Fruit fly (Drosophila melanogaster): ENCODE data around the gene Scamp.

Scamp gene

DNA sequence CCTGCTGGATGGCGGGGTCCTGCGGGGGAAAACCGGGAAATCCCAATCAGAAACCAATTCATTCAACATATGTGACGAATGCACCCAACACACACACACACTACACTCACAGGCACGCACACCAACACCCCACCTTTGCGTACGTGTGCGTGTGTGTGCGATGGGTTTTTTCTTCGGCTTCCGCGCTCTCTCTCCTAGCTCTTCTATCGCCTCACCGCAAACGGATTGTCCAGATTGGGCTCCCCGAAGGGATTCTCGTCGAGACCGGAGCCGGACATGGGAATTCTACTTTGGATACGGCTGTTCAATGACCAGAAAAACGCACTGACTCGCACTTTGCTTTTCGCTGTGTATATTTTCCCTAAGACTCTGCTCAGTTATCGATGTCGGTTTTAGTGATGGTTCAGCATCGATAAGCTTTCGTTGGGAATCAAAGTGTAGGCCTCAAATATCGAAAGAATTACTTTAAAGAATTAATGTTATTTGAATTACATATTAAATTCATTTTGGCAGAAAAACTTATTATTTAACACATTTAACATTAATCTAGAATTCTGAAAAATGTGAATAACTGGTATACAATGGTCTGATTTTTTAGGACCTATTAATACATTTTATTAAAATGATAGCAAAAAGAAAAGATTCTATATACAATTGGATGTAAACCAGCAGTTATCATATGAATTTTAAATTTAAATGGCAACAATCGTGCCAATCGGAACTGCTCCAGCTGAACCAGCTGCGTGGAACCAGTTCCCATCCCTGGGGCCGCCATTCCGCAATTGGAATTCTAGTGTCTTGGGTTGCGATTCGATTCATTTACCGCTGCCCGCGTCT lies at the start of gene Scamp, which contains the start of gene Ahcy:
TSS of gene Scamp (minus strand) at position 394 of the 837 bp plus-strand sequence.
TSS of gene Ahcy (plus strand) at position 772 of the 837 bp plus-strand sequence.
- TF ChIP-seq tj (GFP tag; optimal IDR thresholded peaks at IDR 0.05) (no peak), cnc (optimal IDR thresholded peaks at IDR 0.05) (peak in 1 of 2 experiments; percentile 35), Hr96 (GFP tag; optimal IDR thresholded peaks at IDR 0.05) (peak; percentile 31), CG7101 (tag; optimal IDR thresholded peaks at IDR 0.05) (peak; percentile 11), toe (GFP tag; optimal IDR thresholded peaks at IDR 0.05) (peak; percentile 23), Mnt (GFP tag; optimal IDR thresholded peaks at IDR 0.05) (no peak), Crg-1 (GFP tag; optimal IDR thresholded peaks at IDR 0.05) (peak; percentile 11), CG11617 (GFP tag; optimal IDR thresholded peaks at IDR 0.05) (peak; percentile 37), pad (GFP tag; optimal IDR thresholded peaks at IDR 0.05) (no peak), CG5204 (GFP tag; optimal IDR thresholded peaks at IDR 0.05) (peak; percentile 40), bab1 (GFP tag; optimal IDR thresholded peaks at IDR 0.05) (no peak), kay (GFP tag; ENCODE audit: borderline replicate concordance) (peak; percentile 51)

DNA sequence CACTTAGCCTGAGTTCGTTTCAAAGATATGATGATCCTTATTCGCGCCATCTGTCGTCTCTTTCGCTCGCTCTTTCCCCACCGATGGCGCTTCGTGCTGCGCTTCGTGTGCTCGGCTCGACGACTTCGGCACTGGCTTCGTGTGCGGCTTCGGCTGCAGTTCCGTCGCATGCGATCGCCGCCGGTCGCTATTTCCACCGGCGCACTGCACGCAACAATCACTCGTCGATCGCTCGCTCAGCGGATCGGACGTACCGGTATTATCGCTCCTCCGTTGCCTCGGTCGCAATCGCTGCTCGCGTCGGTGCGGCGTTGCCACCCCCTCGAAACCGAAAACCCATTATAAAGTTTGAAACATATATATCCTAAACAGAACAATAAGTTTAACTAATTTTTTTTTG lies 49.1 kb upstream of the Scamp start:
- TF ChIP-seq CG5204 (GFP tag; optimal IDR thresholded peaks at IDR 0.05) (no peak), Clk (GFP tag; optimal IDR thresholded peaks at IDR 0.05) (no peak), cic (GFP tag; optimal IDR thresholded peaks at IDR 0.05) (peak; percentile 8), CG14711 (tag; optimal IDR thresholded peaks at IDR 0.05) (no peak), bab1 (GFP tag; optimal IDR thresholded peaks at IDR 0.05) (peak; percentile 59), Crg-1 (GFP tag; optimal IDR thresholded peaks at IDR 0.05) (no peak), Mnt (GFP tag; optimal IDR thresholded peaks at IDR 0.05) (peak; percentile 73), pad (GFP tag; optimal IDR thresholded peaks at IDR 0.05) (peak; percentile 94), ovo (GFP tag; optimal IDR thresholded peaks at IDR 0.05) (no peak), tj (GFP tag; optimal IDR thresholded peaks at IDR 0.05) (peak; percentile 73), cnc (optimal IDR thresholded peaks at IDR 0.05) (no peak), toe (GFP tag; optimal IDR thresholded peaks at IDR 0.05) (no peak), CG11617 (GFP tag; optimal IDR thresholded peaks at IDR 0.05) (peak; percentile 30), CG1620 (GFP tag; optimal IDR thresholded peaks at IDR 0.05) (peak; percentile 52), CG7045 (GFP tag; optimal IDR thresholded peaks at IDR 0.05) (no peak), CG7101 (tag; optimal IDR thresholded peaks at IDR 0.05) (peak; percentile 31), CG33017 (tag; optimal IDR thresholded peaks at IDR 0.05) (no peak), CG12768 (GFP tag; optimal IDR thresholded peaks at IDR 0.05) (peak; percentile 34), kay (GFP tag; ENCODE audit: borderline replicate concordance) (no peak), Hr96 (GFP tag; optimal IDR thresholded peaks at IDR 0.05) (peak; percentile 27)

DNA sequence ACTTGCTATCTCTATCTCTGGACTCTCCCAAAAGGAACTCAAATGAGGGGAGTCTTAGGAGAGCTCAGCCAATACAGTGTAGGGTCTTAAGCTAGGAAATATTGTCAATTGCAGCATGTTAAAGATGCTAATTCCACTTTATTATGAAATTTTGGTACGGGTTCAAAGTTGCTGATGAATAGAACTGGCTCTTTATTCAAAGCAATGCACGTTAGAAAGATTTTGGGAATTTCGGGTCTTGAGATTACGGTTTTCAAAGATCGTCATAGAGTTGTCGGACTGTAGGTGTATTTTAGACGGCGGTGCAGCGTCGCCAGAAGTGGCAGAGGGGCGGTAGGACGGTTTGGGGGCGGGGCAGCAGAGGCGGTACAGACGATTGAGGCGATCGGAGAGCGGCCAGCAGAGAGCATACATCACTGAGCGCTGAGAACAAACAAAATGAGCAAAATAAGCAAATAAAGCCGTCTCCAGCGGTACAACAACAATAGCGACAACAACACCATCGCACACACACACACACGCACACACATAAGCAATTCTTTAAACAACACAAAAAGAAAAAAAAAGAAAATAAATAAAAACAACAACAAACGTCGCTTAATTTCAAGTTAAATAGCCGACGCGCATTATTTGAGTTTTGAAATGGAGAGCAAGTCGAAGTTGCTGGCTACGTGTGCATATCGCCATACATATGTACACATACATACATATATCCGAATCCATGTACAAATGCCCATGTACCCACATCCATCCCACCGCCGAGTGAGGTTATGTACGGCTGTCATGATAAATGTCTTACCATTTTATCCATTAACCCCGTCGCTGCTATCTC lies 48.0 kb upstream of the Scamp start:
- TF ChIP-seq CG5204 (GFP tag; optimal IDR thresholded peaks at IDR 0.05), result peak; percentile 3
- TF ChIP-seq CG12768 (GFP tag; optimal IDR thresholded peaks at IDR 0.05), result no peak
- peak; percentile 0 for TF ChIP-seq Crg-1 (GFP tag; optimal IDR thresholded peaks at IDR 0.05)
- peak; percentile 30 for TF ChIP-seq Hr96 (GFP tag; optimal IDR thresholded peaks at IDR 0.05)
- no peak for TF ChIP-seq kay (GFP tag; ENCODE audit: borderline replicate concordance)
- TF ChIP-seq bab1 (GFP tag; optimal IDR thresholded peaks at IDR 0.05), result no peak
- peak; percentile 58 for TF ChIP-seq CG7101 (tag; optimal IDR thresholded peaks at IDR 0.05)
- TF ChIP-seq pad (GFP tag; optimal IDR thresholded peaks at IDR 0.05), result peak; percentile 54
- TF ChIP-seq Clk (GFP tag; optimal IDR thresholded peaks at IDR 0.05), result no peak
- no peak for TF ChIP-seq cic (GFP tag; optimal IDR thresholded peaks at IDR 0.05)
- peak; percentile 96 for TF ChIP-seq tj (GFP tag; optimal IDR thresholded peaks at IDR 0.05)
- peak; percentile 17 for TF ChIP-seq CG11617 (GFP tag; optimal IDR thresholded peaks at IDR 0.05)
- no peak for TF ChIP-seq toe (GFP tag; optimal IDR thresholded peaks at IDR 0.05)
- no peak for TF ChIP-seq cnc (optimal IDR thresholded peaks at IDR 0.05)
- TF ChIP-seq ovo (GFP tag; optimal IDR thresholded peaks at IDR 0.05), result no peak
- peak; percentile 27 for TF ChIP-seq CG14711 (tag; optimal IDR thresholded peaks at IDR 0.05)
- TF ChIP-seq CG1620 (GFP tag; optimal IDR thresholded peaks at IDR 0.05), result no peak
- no peak for TF ChIP-seq CG33017 (tag; optimal IDR thresholded peaks at IDR 0.05)
- no peak for TF ChIP-seq Mnt (GFP tag; optimal IDR thresholded peaks at IDR 0.05)
- no peak for TF ChIP-seq CG7045 (GFP tag; optimal IDR thresholded peaks at IDR 0.05)

DNA sequence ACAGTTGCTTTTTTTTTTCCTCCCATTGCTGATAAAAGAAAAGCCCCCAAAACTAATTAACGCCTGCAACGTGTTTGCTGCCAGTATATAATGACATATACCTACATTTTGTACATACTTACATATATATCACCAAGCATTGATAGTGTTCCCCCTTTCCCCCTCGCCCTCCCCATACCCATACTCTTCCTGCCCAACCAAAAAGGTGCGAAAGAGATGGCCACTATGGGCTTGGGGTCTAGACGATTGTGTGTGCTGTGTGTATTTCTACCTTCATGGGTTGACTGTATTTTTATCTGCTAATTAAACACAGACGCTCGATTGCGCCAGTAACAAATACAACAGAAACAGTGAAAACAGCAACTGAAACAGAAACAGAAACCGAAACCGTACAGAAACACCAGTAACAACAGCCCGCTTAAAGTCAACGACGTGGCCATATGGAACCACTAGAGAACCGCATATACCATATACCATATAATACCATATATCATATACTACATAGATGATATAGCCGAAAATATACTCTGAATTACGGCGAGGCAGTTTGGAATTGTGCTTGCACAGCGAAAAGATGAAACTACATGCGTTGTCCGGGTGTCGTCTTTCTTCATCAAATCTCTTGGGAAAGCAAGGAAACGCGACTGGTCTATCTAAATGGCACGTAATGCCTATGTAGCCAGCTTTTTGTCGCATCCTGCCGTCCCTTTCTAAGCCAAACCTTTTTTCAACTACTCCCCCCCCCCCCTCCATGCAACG lies 47.1 kb upstream of the Scamp start:
- TF ChIP-seq CG12768 (GFP tag; optimal IDR thresholded peaks at IDR 0.05), result no peak
- TF ChIP-seq cic (GFP tag; optimal IDR thresholded peaks at IDR 0.05), result peak; percentile 22
- peak; percentile 90 for TF ChIP-seq tj (GFP tag; optimal IDR thresholded peaks at IDR 0.05)

Measured in whole organism, adult.